Fruit fly (Drosophila melanogaster) whole organism, wandering third instar larva: ENCODE results near the gene mRpS35.

Source experiments
- Abd-B ChIP-seq: fragments of >200 bp; optimal IDR thresholded peaks from 2 replicates; lab custom pipeline; 2017; ENCODE audit warnings: missing biosample characterization, missing genetic modification characterization
- CG32264 ChIP-seq: fragments of 200-800 bp; sonication (Bioruptor generic); optimal IDR thresholded peaks from 2 replicates; lab custom pipeline; 2016; ENCODE audit warnings: missing biosample characterization, missing genetic modification characterization
- CG9705 ChIP-seq: fragments of 200-800 bp; sonication (Bioruptor generic); optimal IDR thresholded peaks from 2 replicates; lab custom pipeline; 2018; ENCODE audit warnings: missing biosample characterization, mild to moderate bottlenecking, missing genetic modification characterization
- CrebA ChIP-seq: fragments of 200-800 bp; sonication (Bioruptor generic); optimal IDR thresholded peaks from 2 replicates; lab custom pipeline; 2016; ENCODE audit warnings: missing biosample characterization, mild to moderate bottlenecking, missing genetic modification characterization, borderline replicate concordance
- Dfd ChIP-seq: fragments of >200 bp; optimal IDR thresholded peaks from 2 replicates; lab custom pipeline; 2017; ENCODE audit warnings: missing biosample characterization, missing genetic modification characterization
- Dif ChIP-seq: fragments of 200-275, 200-300 bp; sonication (Bioruptor generic); optimal IDR thresholded peaks from 2 replicates; lab custom pipeline; 2018; ENCODE audit warnings: missing biosample characterization, missing genetic modification characterization; ENCODE audit not compliant: partially characterized antibody
- GATAd ChIP-seq: sonication (Bioruptor generic); optimal IDR thresholded peaks from 2 replicates; lab custom pipeline; 2016; ENCODE audit warnings: missing biosample characterization, missing genetic modification characterization
- HLH106 ChIP-seq: fragments of 200-800 bp; optimal IDR thresholded peaks from 3 replicates; lab custom pipeline; 2019; ENCODE audit warnings: missing biosample characterization, mild to moderate bottlenecking, missing genetic modification characterization, moderate library complexity
- Hnf4 ChIP-seq: fragments of 200-800 bp; sonication (Bioruptor generic); optimal IDR thresholded peaks from 2 replicates; lab custom pipeline; 2016; ENCODE audit warnings: missing biosample characterization, mild to moderate bottlenecking, missing genetic modification characterization
- Hr78 ChIP-seq: fragments of >200 bp; optimal IDR thresholded peaks from 2 replicates; lab custom pipeline; 2017; ENCODE audit warnings: missing biosample characterization, missing genetic modification characterization
- Hr83 ChIP-seq: fragments of 200-300 bp; sonication (Bioruptor generic); optimal IDR thresholded peaks from 2 replicates; lab custom pipeline; 2016; ENCODE audit warnings: missing biosample characterization, mild to moderate bottlenecking, missing genetic modification characterization, moderate library complexity; ENCODE audit not compliant: poor library complexity, severe bottlenecking
- Jra ChIP-seq: sonication (Bioruptor generic); optimal IDR thresholded peaks from 2 replicates; lab custom pipeline; 2016; ENCODE audit warnings: missing biosample characterization, missing genetic modification characterization
- Mio ChIP-seq: sonication (Bioruptor generic); optimal IDR thresholded peaks from 2 replicates; lab custom pipeline; 2016; ENCODE audit warnings: missing biosample characterization, missing genetic modification characterization
- N ChIP-seq: fragments of >200 bp; optimal IDR thresholded peaks from 2 replicates; lab custom pipeline; 2018; ENCODE audit warnings: missing biosample characterization, missing external identifiers, missing genetic modification characterization
- Rel ChIP-seq, 2 experiments: fragments of 200-800 bp; sonication (Bioruptor generic) in 1 of 2; optimal IDR thresholded peaks; 2 replicates in 1 of 2; 3 replicates in 1 of 2; lab custom pipeline; 2016 to 2019; ENCODE audit warnings: mild to moderate bottlenecking in 2 of 2, missing biosample characterization in 2 of 2, missing genetic modification characterization in 2 of 2, moderate library complexity in 1 of 2
- brk ChIP-seq: fragments of 200-800 bp; sonication (Bioruptor generic); optimal IDR thresholded peaks from 2 replicates; lab custom pipeline; 2016; ENCODE audit warnings: missing biosample characterization, mild to moderate bottlenecking, missing genetic modification characterization
- dl ChIP-seq, 2 experiments: fragments of 175-275, 200-275 bp in 1 of 2; fragments of 200-275 bp in 1 of 2; sonication (Bioruptor generic); optimal IDR thresholded peaks; lab custom pipeline; 2018; ENCODE audit warnings: mild to moderate bottlenecking in 2 of 2, missing biosample characterization in 2 of 2, missing genetic modification characterization in 2 of 2, moderate library complexity in 2 of 2; ENCODE audit not compliant: partially characterized antibody in 2 of 2, insufficient read depth in 1 of 2
- dmrt93B ChIP-seq: fragments of 200-800 bp; sonication (Bioruptor generic); optimal IDR thresholded peaks from 2 replicates; lab custom pipeline; 2018; ENCODE audit warnings: missing biosample characterization, mild to moderate bottlenecking, missing genetic modification characterization
- dsf ChIP-seq: sonication (Bioruptor generic); optimal IDR thresholded peaks from 2 replicates; lab custom pipeline; 2016; ENCODE audit warnings: missing biosample characterization, missing genetic modification characterization, borderline replicate concordance
- ey ChIP-seq: fragments of 200-800 bp; sonication (Bioruptor generic); optimal IDR thresholded peaks from 2 replicates; lab custom pipeline; 2016; ENCODE audit warnings: missing biosample characterization, missing genetic modification characterization
- foxo ChIP-seq, 2 experiments: fragments of 200-800 bp; sonication (Bioruptor generic); optimal IDR thresholded peaks; 2 replicates in 1 of 2; 3 replicates in 1 of 2; lab custom pipeline; 2016 to 2017; ENCODE audit warnings: missing biosample characterization in 2 of 2, missing genetic modification characterization in 2 of 2
- fru ChIP-seq: fragments of 200-800 bp; sonication (Bioruptor generic); optimal IDR thresholded peaks from 3 replicates; lab custom pipeline; 2016; ENCODE audit warnings: missing biosample characterization, mild to moderate bottlenecking, missing genetic modification characterization
- h ChIP-seq: fragments of 200-800 bp; sonication (Bioruptor generic); optimal IDR thresholded peaks from 3 replicates; lab custom pipeline; 2016; ENCODE audit warnings: missing biosample characterization, mild to moderate bottlenecking, missing genetic modification characterization
- lola ChIP-seq: fragments of >200 bp; optimal IDR thresholded peaks from 2 replicates; lab custom pipeline; 2017; ENCODE audit warnings: missing biosample characterization, missing genetic modification characterization
- pan ChIP-seq: fragments of >200 bp; optimal IDR thresholded peaks from 2 replicates; lab custom pipeline; 2017
- psq ChIP-seq: fragments of 200-800 bp; sonication (Bioruptor generic); optimal IDR thresholded peaks from 3 replicates; lab custom pipeline; 2017; ENCODE audit warnings: missing biosample characterization, mild to moderate bottlenecking, missing genetic modification characterization, moderate library complexity
- rgr ChIP-seq: fragments of 200-800 bp; sonication (Bioruptor generic); optimal IDR thresholded peaks from 3 replicates; lab custom pipeline; 2016; ENCODE audit warnings: missing biosample characterization, mild to moderate bottlenecking, missing genetic modification characterization
- sage ChIP-seq: fragments of 200-800 bp; sonication (Bioruptor generic); optimal IDR thresholded peaks from 2 replicates; lab custom pipeline; 2016; ENCODE audit warnings: missing biosample characterization, mild to moderate bottlenecking, missing genetic modification characterization
- tai ChIP-seq: sonication (Bioruptor generic); optimal IDR thresholded peaks from 2 replicates; lab custom pipeline; 2016; ENCODE audit warnings: missing biosample characterization, missing genetic modification characterization
- woc ChIP-seq: sonication (Bioruptor generic); optimal IDR thresholded peaks from 2 replicates; lab custom pipeline; 2016; ENCODE audit warnings: missing biosample characterization, mild to moderate bottlenecking, missing genetic modification characterization

Gene mRpS35

DNA sequence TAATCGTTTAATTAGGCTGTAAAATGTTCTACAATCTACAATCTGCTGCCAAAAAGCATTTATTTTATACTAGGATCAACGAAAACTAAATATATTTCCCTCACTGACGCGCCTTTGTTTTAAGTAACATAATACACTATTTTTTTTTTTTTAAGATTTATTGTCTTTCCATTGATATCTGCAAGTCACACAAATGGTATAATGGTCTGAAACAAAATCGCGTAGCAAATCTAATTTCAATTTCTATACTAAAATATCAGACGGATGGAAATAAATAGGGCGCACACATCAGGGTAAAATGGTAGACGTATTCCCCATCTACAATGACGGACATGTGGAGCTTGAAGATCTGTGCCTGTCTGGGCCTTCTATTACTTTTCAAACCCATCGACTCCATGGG, 41.2 kb upstream of the mRpS35 start, which contains the start of gene Acp62F:
Gene Acp62F, plus strand, starts transcription at position 301 of the 400 bp plus-strand sequence.
- no peak for TF ChIP-seq psq (GFP tag; lab: Kevin White, UChicago)
- no peak for TF ChIP-seq CG9705 (GFP tag; lab: Kevin White, UChicago)
- no peak for TF ChIP-seq Mio
- TF ChIP-seq Rel (GFP tag; optimal IDR thresholded peaks at IDR 0.05; lab: Kevin White, UChicago), result no peak
- TF ChIP-seq Rel (tag; optimal IDR thresholded peaks at IDR 0.05; lab: Kevin White, UChicago), result no peak
- TF ChIP-seq dl (GFP tag; optimal IDR thresholded peaks at IDR 0.05; lab: Kevin White, UChicago; ENCODE audit: insufficient read depth in 1 of 2, partially characterized antibody in 2 of 2), result no peak
- TF ChIP-seq HLH106, result no peak
- TF ChIP-seq woc (GFP tag; lab: Kevin White, UChicago), result no peak
- TF ChIP-seq fru, result no peak
- TF ChIP-seq GATAd (GFP tag; lab: Kevin White, UChicago), result no peak
- no peak for TF ChIP-seq N (GFP tag; lab: Kevin White, UChicago)

DNA sequence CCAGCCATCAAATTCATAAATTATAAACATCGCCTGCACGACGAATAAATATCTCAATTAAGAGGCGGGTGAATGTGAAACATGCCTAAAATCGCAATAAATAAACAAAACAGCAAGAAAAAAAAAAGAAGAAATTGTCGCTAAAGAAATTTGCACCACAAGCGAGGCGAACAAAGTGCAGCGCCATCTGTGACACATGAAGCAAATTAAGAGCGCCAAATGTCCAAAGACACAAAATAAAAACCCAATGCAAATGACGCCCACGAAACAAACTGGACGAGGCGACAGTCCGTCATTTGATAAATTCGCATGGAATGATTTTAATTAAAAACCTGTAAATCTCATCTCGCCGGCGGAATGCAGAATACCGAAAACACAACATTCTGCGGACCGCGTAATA, 36.9 kb upstream of the mRpS35 start:
- no peak for TF ChIP-seq ey (GFP tag; lab: Kevin White, UChicago)
- no peak for TF ChIP-seq fru

DNA sequence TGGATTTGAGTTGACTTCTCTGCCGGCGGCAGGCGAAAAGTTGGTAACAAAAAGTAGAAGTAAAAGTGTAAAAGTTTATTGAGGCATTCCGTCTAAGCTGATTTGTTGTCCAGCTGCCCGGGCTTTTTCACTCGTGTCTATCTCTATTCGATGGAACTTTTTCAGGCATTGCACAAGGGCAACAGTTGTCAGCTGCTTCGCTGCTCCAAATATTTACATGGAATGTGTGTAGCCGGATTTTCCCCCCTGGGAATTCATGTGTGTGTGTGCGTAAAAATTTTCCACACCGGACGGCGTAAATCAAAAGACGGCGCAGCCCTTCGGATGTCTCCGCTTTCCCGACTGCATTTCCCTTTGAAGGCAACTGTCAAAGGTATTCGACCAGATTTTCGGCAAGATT, 35.7 kb upstream of the mRpS35 start:
- TF ChIP-seq pan (lab: Kevin White, UChicago) (no peak), Dfd (GFP tag; lab: Kevin White, UChicago) (no peak), Rel (GFP tag; optimal IDR thresholded peaks at IDR 0.05; lab: Kevin White, UChicago) (no peak), Rel (tag; optimal IDR thresholded peaks at IDR 0.05; lab: Kevin White, UChicago) (no peak), Dif (GFP tag; lab: Kevin White, UChicago) (no peak), CrebA (no peak), foxo (GFP tag; optimal IDR thresholded peaks at IDR 0.05; lab: Kevin White, UChicago) (no peak), Abd-B (GFP tag; lab: Kevin White, UChicago) (no peak), sage (GFP tag; lab: Kevin White, UChicago) (no peak)
- TF ChIP-seq, all 38 proteins: peak for 0

DNA sequence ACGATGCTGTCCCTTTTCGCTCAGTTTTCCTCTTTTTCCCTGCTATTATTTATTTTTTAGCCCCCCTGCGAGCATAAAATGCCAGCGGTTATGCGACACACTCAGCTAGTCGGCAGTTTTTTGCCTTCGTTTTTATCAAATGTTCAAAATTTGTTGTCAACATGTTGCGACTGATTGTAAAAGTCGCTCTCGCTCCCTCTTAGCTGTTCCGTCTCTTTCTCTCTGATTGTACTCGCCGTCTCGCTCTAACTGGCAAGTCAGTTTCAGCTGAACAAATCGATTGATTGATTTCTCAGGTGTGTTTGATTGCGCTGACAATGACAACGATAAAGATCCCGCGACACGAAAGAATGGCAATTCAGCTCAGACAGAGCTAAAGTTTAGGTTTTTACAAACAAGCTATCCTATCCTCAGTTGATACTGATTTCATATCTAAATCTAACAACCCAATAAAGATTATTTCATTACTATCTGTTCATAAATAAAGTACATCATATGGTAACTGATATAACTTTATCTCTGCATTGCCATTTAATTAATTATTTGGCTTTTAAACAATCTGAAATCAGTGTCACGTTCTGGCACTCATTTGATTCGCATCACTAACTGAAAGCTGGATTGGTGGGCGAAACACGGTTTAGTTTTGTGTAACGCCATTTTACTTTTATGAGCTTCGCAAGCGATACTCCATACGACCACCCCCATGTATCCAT, 34.8 kb upstream of the mRpS35 start:
- TF ChIP-seq Hr78 (no peak), Hnf4 (GFP tag; lab: Kevin White, UChicago) (no peak), HLH106 (no peak)

dm6 chr3L:2748359-2748758, 32.3 kb upstream of the mRpS35 start:
- TF ChIP-seq pan (lab: Kevin White, UChicago) (no peak), fru (no peak), h (GFP tag; lab: Kevin White, UChicago) (no peak), foxo (GFP tag; optimal IDR thresholded peaks at IDR 0.05; lab: Kevin White, UChicago) (no peak), brk (no peak), Hr83 (GFP tag; lab: Kevin White, UChicago) (no peak)

DNA sequence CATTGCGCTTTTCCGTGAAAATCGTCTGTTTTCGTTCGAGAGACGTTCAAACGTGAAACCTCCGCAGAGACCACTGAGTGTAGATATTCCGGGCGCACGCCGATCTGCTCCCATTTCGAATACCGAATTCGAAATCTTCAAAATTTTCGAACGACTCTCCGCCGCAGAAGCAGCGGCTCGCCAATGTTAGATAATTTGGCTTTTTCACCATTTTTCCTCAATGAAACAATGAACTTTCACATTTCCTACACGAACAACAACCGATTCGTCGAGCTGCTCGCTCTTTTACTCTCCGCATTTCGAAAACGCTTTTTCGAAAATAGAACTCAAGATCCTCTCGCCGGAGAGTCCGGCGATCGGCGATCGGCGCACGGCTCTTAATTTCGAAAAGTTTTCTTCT, 18.6 kb upstream of the mRpS35 start:
- TF ChIP-seq Abd-B (GFP tag; lab: Kevin White, UChicago) (no peak), Dif (GFP tag; lab: Kevin White, UChicago) (no peak), CrebA (no peak), Hr83 (GFP tag; lab: Kevin White, UChicago) (no peak), rgr (GFP tag; lab: Kevin White, UChicago) (no peak), dmrt93B (GFP tag; lab: Kevin White, UChicago) (no peak), Mio (no peak), pan (lab: Kevin White, UChicago) (no peak), dsf (GFP tag; lab: Kevin White, UChicago) (no peak), lola (GFP tag; lab: Kevin White, UChicago) (no peak), tai (no peak), h (GFP tag; lab: Kevin White, UChicago) (no peak), CG32264 (GFP tag; lab: Kevin White, UChicago) (no peak), CG9705 (GFP tag; lab: Kevin White, UChicago) (no peak), fru (no peak), Jra (GFP tag; lab: Kevin White, UChicago) (no peak)
